Worm (Caenorhabditis elegans) whole organism, late embryonic: ENCODE measurements around the gene T19D12.1.

Experiments used
- ceh-19 ChIP-seq: fragments of 200-800 bp; sonication (Bioruptor generic); optimal IDR thresholded peaks from 2 replicates; lab custom pipeline; 2018; ENCODE audit warnings: mild to moderate bottlenecking, missing genetic modification characterization, missing compliant biosample characterization
- ceh-2 ChIP-seq: sonication (generic microtip); optimal IDR thresholded peaks from 2 replicates; lab custom pipeline; 2016; ENCODE audit warnings: missing genotype, missing genetic modification characterization, missing compliant biosample characterization
- nhr-11 ChIP-seq: fragments of 150-350 bp; optimal IDR thresholded peaks from 2 replicates; lab custom pipeline; 2014; ENCODE audit warnings: missing biosample characterization, missing genetic modification characterization
- odd-2 ChIP-seq: sonication (generic microtip); optimal IDR thresholded peaks from 2 replicates; lab custom pipeline; 2017; ENCODE audit warnings: antibody characterized with exemption, mild to moderate bottlenecking, missing genetic modification characterization, missing compliant biosample characterization
- pha-4 ChIP-seq: fragments of 150-350 bp; optimal IDR thresholded peaks from 2 replicates; lab custom pipeline; 2018; ENCODE audit warnings: missing biosample characterization, missing genetic modification reagents, missing genetic modification characterization

DNA sequence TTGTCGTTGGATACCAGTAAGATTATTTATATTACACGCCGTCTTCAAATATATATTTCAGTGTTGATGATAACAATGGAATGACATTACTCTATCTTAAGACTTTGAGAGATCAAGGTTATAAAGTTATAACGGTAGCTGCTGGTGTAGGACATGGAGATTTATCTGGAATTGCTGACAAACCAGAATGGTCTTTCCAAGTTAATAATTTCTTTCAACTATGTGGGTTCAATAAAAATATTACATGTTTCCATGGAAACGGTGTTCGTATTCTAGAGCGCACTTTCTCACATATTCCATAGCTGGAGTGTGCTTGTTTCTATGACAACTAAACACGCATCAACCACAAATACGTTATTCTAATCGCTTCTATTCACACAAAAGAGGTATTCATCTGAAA is 13.0 kb downstream of the T19D12.1 start, which contains the start of gene ift-74:
- no peak for TF ChIP-seq ceh-19 (GFP tag; lab: Kevin White, UChicago)
- no peak for TF ChIP-seq odd-2 (tag; lab: Kevin White, UChicago)
- TF ChIP-seq pha-4 (tag; lab: Kevin White, UChicago) = no peak
- TF ChIP-seq nhr-11 (tag; lab: Kevin White, UChicago) = no peak
- no peak for TF ChIP-seq ceh-2 (tag; lab: Kevin White, UChicago)
